Worm (Caenorhabditis elegans) whole organism, mixed stage, embryonic: ENCODE data around the gene vglu-2.

ENCODE experiments used
- blmp-1 ChIP-seq: fragments of 150-350 bp; optimal IDR thresholded peaks from 2 replicates; lab custom pipeline; 2014; ENCODE audit warnings: missing biosample characterization, missing genetic modification characterization
- ces-1 ChIP-seq: fragments of 150-350 bp; optimal IDR thresholded peaks from 2 replicates; lab custom pipeline; 2014; ENCODE audit warnings: missing biosample characterization, missing genetic modification reagents, missing genetic modification characterization
- cnd-1 ChIP-seq: fragments of 200-800 bp; sonication (Bioruptor generic); optimal IDR thresholded peaks from 2 replicates; lab custom pipeline; 2018; ENCODE audit warnings: mild to moderate bottlenecking, missing genetic modification characterization, missing compliant biosample characterization
- lin-13 ChIP-seq: fragments of 150-350 bp; optimal IDR thresholded peaks from 2 replicates; lab custom pipeline; 2014; ENCODE audit warnings: missing biosample characterization, missing genetic modification characterization
- nhr-12 ChIP-seq: fragments of 150-350 bp; optimal IDR thresholded peaks from 2 replicates; lab custom pipeline; 2014; ENCODE audit warnings: missing biosample characterization, missing genetic modification characterization
- nhr-237 ChIP-seq: fragments of 150-350 bp; optimal IDR thresholded peaks from 2 replicates; lab custom pipeline; 2014; ENCODE audit warnings: missing biosample characterization, missing genetic modification characterization
- nhr-28 ChIP-seq: fragments of 150-350 bp; optimal IDR thresholded peaks from 2 replicates; lab custom pipeline; 2014; ENCODE audit warnings: missing biosample characterization, missing genetic modification characterization
- pha-4 ChIP-seq: fragments of 150-350 bp; optimal IDR thresholded peaks from 2 replicates; lab custom pipeline; 2018; ENCODE audit warnings: missing biosample characterization, missing genetic modification reagents, missing genetic modification characterization
- unc-39 ChIP-seq: fragments of 150-350 bp; optimal IDR thresholded peaks from 2 replicates; lab custom pipeline; 2014; ENCODE audit warnings: missing biosample characterization, missing genetic modification characterization

DNA sequence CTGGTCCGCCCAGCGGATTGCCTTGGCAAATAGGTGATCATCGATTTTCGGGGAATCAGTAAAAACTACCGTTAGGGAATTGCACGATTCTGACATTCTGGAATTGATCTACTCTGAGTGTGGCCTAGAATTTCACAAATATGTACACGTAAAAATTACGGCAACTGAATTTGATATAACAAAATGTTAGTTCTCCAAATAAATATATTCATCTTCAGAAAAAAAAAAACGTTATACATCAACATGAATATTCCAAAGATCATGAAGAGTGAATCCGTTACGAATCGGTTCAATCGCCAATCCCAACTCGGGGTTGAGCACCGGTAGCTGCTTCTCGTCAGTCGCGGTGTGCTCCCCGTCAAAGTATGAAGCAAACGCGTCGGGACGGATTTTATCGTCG lies 36.3 kb upstream of the vglu-2 start, which contains the start of gene rip-1:
- TF ChIP-seq nhr-237 (tag; lab: Kevin White, UChicago) (no peak), ces-1 (GFP tag; lab: Kevin White, UChicago) (no peak), blmp-1 (tag; lab: Kevin White, UChicago) (no peak), nhr-12 (tag; lab: Kevin White, UChicago) (no peak), nhr-28 (tag; lab: Kevin White, UChicago) (no peak), lin-13 (tag; lab: Kevin White, UChicago) (no peak), pha-4 (tag; lab: Kevin White, UChicago) (no peak), unc-39 (tag; lab: Kevin White, UChicago) (no peak), cnd-1 (tag; lab: Kevin White, UChicago) (no peak)
